Fruit fly (Drosophila melanogaster) whole organism, embryonic: ENCODE data around the gene Prx4.

ENCODE experiments used
- ATbp ChIP-seq: fragments of 200-800 bp; sonication (Bioruptor generic); optimal IDR thresholded peaks from 2 replicates; lab custom pipeline; 2017; ENCODE audit warnings: missing biosample characterization, mild to moderate bottlenecking, missing genetic modification characterization, missing genetic modification reagents
- Abd-B ChIP-seq: fragments of 200-800 bp; sonication (Bioruptor generic); optimal IDR thresholded peaks from 2 replicates; lab custom pipeline; 2018; ENCODE audit warnings: missing biosample characterization, mild to moderate bottlenecking, missing genetic modification characterization, moderate library complexity
- CG11723 ChIP-seq: fragments of 200-800 bp; sonication (Bioruptor generic); optimal IDR thresholded peaks from 2 replicates; lab custom pipeline; 2017; ENCODE audit warnings: missing biosample characterization, mild to moderate bottlenecking, missing genetic modification characterization
- CG15269 ChIP-seq: fragments of 200-800 bp; sonication (Bioruptor generic); optimal IDR thresholded peaks from 2 replicates; lab custom pipeline; 2018; ENCODE audit warnings: missing biosample characterization, mild to moderate bottlenecking, missing genetic modification characterization, moderate library complexity
- CG18599 ChIP-seq: fragments of 200-800 bp; sonication (Bioruptor generic); optimal IDR thresholded peaks from 3 replicates; lab custom pipeline; 2017; ENCODE audit warnings: missing biosample characterization, missing genetic modification characterization, mild to moderate bottlenecking, moderate library complexity, missing genetic modification reagents
- CG18764 ChIP-seq: fragments of 200-800 bp; sonication (Bioruptor generic); optimal IDR thresholded peaks from 3 replicates; lab custom pipeline; 2016; ENCODE audit warnings: missing biosample characterization, missing genetic modification characterization
- CG3726 ChIP-seq: fragments of 200-800 bp; sonication (Bioruptor generic); IDR thresholded peaks from 3 replicates; pipeline ENCODE4, ENCODE4 v1.3.6; 2022; ENCODE audit warnings: missing biosample characterization, missing genetic modification characterization
- Gug ChIP-seq: fragments of 200-800 bp; sonication (Bioruptor generic); IDR thresholded peaks from 4 replicates; pipeline ENCODE4 v1.3.6; 2022; ENCODE audit warnings: missing biosample characterization, missing genetic modification characterization
- nmo ChIP-seq: fragments of 200-800 bp; sonication (Bioruptor generic); optimal IDR thresholded peaks from 2 replicates; lab custom pipeline; 2018; ENCODE audit warnings: missing biosample characterization, mild to moderate bottlenecking, missing genetic modification characterization, moderate library complexity
- pb ChIP-seq: fragments of 200-800 bp; sonication (Bioruptor generic); optimal IDR thresholded peaks from 3 replicates; lab custom pipeline; 2016; ENCODE audit warnings: missing biosample characterization, missing genetic modification characterization

dm6 chr3L:3037822-3038563, 4.2 kb upstream of the Prx4 start:
- TF ChIP-seq CG18764 (no peak), CG3726 (GFP tag; lab: Robert Waterston, UW) (no peak), Abd-B (GFP tag; lab: Kevin White, UChicago) (no peak), pb (GFP tag; lab: Kevin White, UChicago) (no peak), Gug (GFP tag; lab: Robert Waterston, UW) (no peak), CG15269 (peak; percentile 30), CG11723 (GFP tag; lab: Kevin White, UChicago) (no peak), CG18599 (GFP tag; lab: Kevin White, UChicago) (peak; percentile 12), ATbp (GFP tag; lab: Kevin White, UChicago) (no peak), nmo (no peak)
